Fruit fly (Drosophila melanogaster) whole organism, pupa: Measurements from ENCODE around the gene Ge-1.

ENCODE experiments used
- CG10348 ChIP-seq: fragments of 200-800 bp; sonication (Bioruptor generic); IDR thresholded peaks from 2 replicates; pipeline ENCODE4 v1.3.6; 2022; ENCODE audit warnings: missing biosample characterization, missing genetic modification characterization
- CG12605 ChIP-seq: fragments of 200-800 bp; sonication (Bioruptor generic); IDR thresholded peaks from 2 replicates; pipeline ENCODE4 v1.3.6; 2022; ENCODE audit warnings: missing biosample characterization, missing genetic modification characterization
- CG13204 ChIP-seq: fragments of 200-800 bp; sonication (Bioruptor generic); optimal IDR thresholded peaks from 2 replicates; lab custom pipeline; 2018; ENCODE audit warnings: missing biosample characterization, mild to moderate bottlenecking, missing genetic modification characterization, moderate library complexity
- CG14655 ChIP-seq: fragments of 200-800 bp; sonication (Bioruptor generic); optimal IDR thresholded peaks from 3 replicates; lab custom pipeline; 2017; ENCODE audit warnings: mild to moderate bottlenecking, missing biosample characterization, missing genetic modification reagents, missing genetic modification characterization
- CG15710 ChIP-seq: fragments of 200-800 bp; sonication (Bioruptor generic); optimal IDR thresholded peaks from 2 replicates; lab custom pipeline; 2018; ENCODE audit warnings: missing biosample characterization, mild to moderate bottlenecking, missing genetic modification characterization, moderate library complexity
- CG17806 ChIP-seq: fragments of 200-800 bp; sonication (Bioruptor generic); optimal IDR thresholded peaks from 2 replicates; lab custom pipeline; 2018; ENCODE audit warnings: missing biosample characterization, mild to moderate bottlenecking, missing genetic modification characterization, moderate library complexity
- CG32121 ChIP-seq: fragments of 200-800 bp; sonication (Bioruptor generic); IDR thresholded peaks from 2 replicates; pipeline ENCODE4 v1.3.6; 2022; ENCODE audit warnings: missing biosample characterization, missing genetic modification characterization
- CG34367 ChIP-seq: fragments of 200-800 bp; sonication (Bioruptor generic); optimal IDR thresholded peaks from 2 replicates; lab custom pipeline; 2018; ENCODE audit warnings: missing biosample characterization, mild to moderate bottlenecking, missing genetic modification characterization
- CG4496 ChIP-seq: fragments of 200-800 bp; sonication (Bioruptor generic); IDR thresholded peaks from 3 replicates; pipeline ENCODE4 v1.3.6; 2022; ENCODE audit warnings: missing biosample characterization, missing genetic modification characterization
- CG8159 ChIP-seq: fragments of 200-800 bp; sonication (Bioruptor generic); optimal IDR thresholded peaks from 3 replicates; lab custom pipeline; 2018; ENCODE audit warnings: missing biosample characterization, mild to moderate bottlenecking, missing genetic modification characterization, moderate library complexity
- CG8301 ChIP-seq: fragments of 200-800 bp; sonication (Bioruptor generic); optimal IDR thresholded peaks from 2 replicates; lab custom pipeline; 2018; ENCODE audit warnings: missing biosample characterization, mild to moderate bottlenecking, missing genetic modification characterization
- CG9948 ChIP-seq: fragments of 200-800 bp; sonication (Bioruptor generic); optimal IDR thresholded peaks from 2 replicates; lab custom pipeline; 2018; ENCODE audit warnings: missing biosample characterization, mild to moderate bottlenecking, missing genetic modification characterization, moderate library complexity
- D1 ChIP-seq: fragments of 200-800 bp; sonication (Bioruptor generic); optimal IDR thresholded peaks from 2 replicates; lab custom pipeline; 2018; ENCODE audit warnings: missing biosample characterization, mild to moderate bottlenecking, missing genetic modification characterization, moderate library complexity
- EcR ChIP-seq: fragments of 200-800 bp; sonication (Bioruptor generic); optimal IDR thresholded peaks from 3 replicates; lab custom pipeline; 2019; ENCODE audit warnings: missing biosample characterization, missing genetic modification characterization, mild to moderate bottlenecking, moderate library complexity, missing genetic modification reagents
- Ets98B ChIP-seq: fragments of 200-800 bp; sonication (Bioruptor generic); IDR thresholded peaks from 2 replicates; pipeline ENCODE4 v1.3.6; 2022; ENCODE audit warnings: missing biosample characterization, missing genetic modification characterization
- Pif1A ChIP-seq: fragments of 200-800 bp; sonication (Bioruptor generic); optimal IDR thresholded peaks from 3 replicates; lab custom pipeline; 2016; ENCODE audit warnings: missing biosample characterization, missing genetic modification characterization
- Pif1B ChIP-seq: fragments of 200-800 bp; sonication (Bioruptor generic); optimal IDR thresholded peaks from 3 replicates; lab custom pipeline; 2016; ENCODE audit warnings: missing biosample characterization, missing genetic modification characterization
- Snoo ChIP-seq: fragments of 200-800 bp; sonication (Bioruptor generic); optimal IDR thresholded peaks from 3 replicates; lab custom pipeline; 2017; ENCODE audit warnings: missing biosample characterization, mild to moderate bottlenecking, missing genetic modification characterization, inconsistent platforms
- fd96Ca ChIP-seq: fragments of 200-800 bp; sonication (Bioruptor generic); IDR thresholded peaks from 3 replicates; pipeline ENCODE4 v1.3.6; 2022; ENCODE audit warnings: missing biosample characterization, missing genetic modification characterization
- gl ChIP-seq: fragments of 200-800 bp; sonication (Bioruptor generic); optimal IDR thresholded peaks from 2 replicates; lab custom pipeline; 2018; ENCODE audit warnings: missing biosample characterization, mild to moderate bottlenecking, missing genetic modification characterization
- rn ChIP-seq: fragments of 200-800 bp; sonication (Bioruptor generic); IDR thresholded peaks from 2 replicates; pipeline ENCODE4 v1.3.6; 2022; ENCODE audit warnings: missing biosample characterization, missing genetic modification characterization

The Ge-1 gene

dm6 chr2L:11057333-11058110 is 43.2 kb downstream of the Ge-1 start:
- TF ChIP-seq Ets98B (GFP tag; lab: Robert Waterston, UW) (peak; percentile 32; the same call in 1 of the 2 replicates), CG34367 (peak; percentile 22), rn (GFP tag; lab: Robert Waterston, UW) (0 out of 2 replicates have a peak, but pooled peaks have one; percentile 17), CG4496 (peak; percentile 76; the same call in 2 of the 3 replicates), EcR (GFP tag; lab: Kevin White, UChicago) (peak; percentile 37), D1 (tag; lab: Kevin White, UChicago) (peak; percentile 84), CG10348 (no peak), Snoo (tag; lab: Kevin White, UChicago) (peak; percentile 85), Pif1B (GFP tag; lab: Kevin White, UChicago) (peak; percentile 71), gl (tag; lab: Kevin White, UChicago) (peak; percentile 30), CG15710 (tag; lab: Kevin White, UChicago) (peak; percentile 58), CG17806 (tag; lab: Kevin White, UChicago) (peak; percentile 60), CG8301 (tag; lab: Kevin White, UChicago) (peak; percentile 50), CG13204 (GFP tag; lab: Kevin White, UChicago) (peak; percentile 20), CG12605 (GFP tag; lab: Robert Waterston, UW) (peak; percentile 41), CG8159 (tag; lab: Kevin White, UChicago) (peak; percentile 86), CG9948 (tag; lab: Kevin White, UChicago) (peak; percentile 62), fd96Ca (GFP tag; lab: Robert Waterston, UW) (peak; percentile 71), Pif1A (GFP tag; lab: Kevin White, UChicago) (peak; percentile 77), CG32121 (GFP tag; lab: Robert Waterston, UW) (peak; percentile 60), CG14655 (peak; percentile 78)
- TF ChIP-seq, all 21 proteins: peak for 20

- TF ChIP-seq CG8159 (tag; lab: Kevin White, UChicago) = no peak
- no peak for TF ChIP-seq CG34367
- no peak for TF ChIP-seq CG10348
- TF ChIP-seq Snoo (tag; lab: Kevin White, UChicago) = no peak
Measured at dm6 chr2L:11056791-11057332, 43.8 kb downstream of the Ge-1 start.

dm6 chr2L:11053018-11053807 is 47.5 kb downstream of the Ge-1 start:
- TF ChIP-seq D1 (tag; lab: Kevin White, UChicago) (peak; percentile 25), CG14655 (peak; percentile 75), Snoo (tag; lab: Kevin White, UChicago) (peak; percentile 90), CG9948 (tag; lab: Kevin White, UChicago) (peak; percentile 84), CG34367 (peak; percentile 77), Pif1B (GFP tag; lab: Kevin White, UChicago) (peak; percentile 91), Pif1A (GFP tag; lab: Kevin White, UChicago) (peak; percentile 78), CG8301 (tag; lab: Kevin White, UChicago) (peak; percentile 62), fd96Ca (GFP tag; lab: Robert Waterston, UW) (peak; percentile 84), CG13204 (GFP tag; lab: Kevin White, UChicago) (peak; percentile 95), CG4496 (peak; percentile 78), rn (GFP tag; lab: Robert Waterston, UW) (peak; percentile 78; the same call in 1 of the 2 replicates), EcR (GFP tag; lab: Kevin White, UChicago) (peak; percentile 85), CG32121 (GFP tag; lab: Robert Waterston, UW) (no peak; the same call in 1 of the 2 replicates), CG15710 (tag; lab: Kevin White, UChicago) (peak; percentile 92), CG12605 (GFP tag; lab: Robert Waterston, UW) (0 out of 2 replicates have a peak, but pooled peaks have one; percentile 45), gl (tag; lab: Kevin White, UChicago) (peak; percentile 69), Ets98B (GFP tag; lab: Robert Waterston, UW) (peak; percentile 71), CG17806 (tag; lab: Kevin White, UChicago) (peak; percentile 84), CG10348 (no peak), CG8159 (tag; lab: Kevin White, UChicago) (peak; percentile 91)

dm6 chr2L:11052493-11052788 is 48.2 kb downstream of the Ge-1 start:
- TF ChIP-seq Pif1B (GFP tag; lab: Kevin White, UChicago) (no peak), CG4496 (peak; percentile 17; the same call in 1 of the 3 replicates), gl (tag; lab: Kevin White, UChicago) (peak; percentile 32), CG15710 (tag; lab: Kevin White, UChicago) (peak; percentile 83), CG10348 (no peak), CG9948 (tag; lab: Kevin White, UChicago) (peak; percentile 80), CG17806 (tag; lab: Kevin White, UChicago) (peak; percentile 82), Snoo (tag; lab: Kevin White, UChicago) (no peak), Pif1A (GFP tag; lab: Kevin White, UChicago) (peak; percentile 88), CG8159 (tag; lab: Kevin White, UChicago) (peak; percentile 86), EcR (GFP tag; lab: Kevin White, UChicago) (no peak), Ets98B (GFP tag; lab: Robert Waterston, UW) (no peak), CG12605 (GFP tag; lab: Robert Waterston, UW) (no peak), D1 (tag; lab: Kevin White, UChicago) (peak; percentile 67), CG32121 (GFP tag; lab: Robert Waterston, UW) (no peak), CG8301 (tag; lab: Kevin White, UChicago) (peak; percentile 27), CG34367 (peak; percentile 51), CG14655 (peak; percentile 53)
